Worm (Caenorhabditis elegans) whole organism, L2 larva: ENCODE results near the gene fbxc-20.

Experiments
- Y55F3AM.14 ChIP-seq: fragments of 200-800 bp; sonication (Bioruptor generic); optimal IDR thresholded peaks from 2 replicates; lab custom pipeline; 2018; ENCODE audit warnings: mild to moderate bottlenecking, missing genetic modification characterization, missing compliant biosample characterization
- aly-2 ChIP-seq: fragments of 150-350 bp; optimal IDR thresholded peaks from 2 replicates; lab custom pipeline; 2014; ENCODE audit warnings: missing biosample characterization, missing genetic modification characterization
- blmp-1 ChIP-seq: sonication (generic microtip); optimal IDR thresholded peaks from 2 replicates; lab custom pipeline; 2017; ENCODE audit warnings: missing genetic modification characterization, mild to moderate bottlenecking, missing compliant biosample characterization, antibody characterized with exemption, moderate library complexity; ENCODE audit not compliant: insufficient read depth
- elt-3 ChIP-seq: sonication (generic microtip); optimal IDR thresholded peaks from 2 replicates; lab custom pipeline; 2017; ENCODE audit warnings: missing biosample characterization, missing genetic modification characterization
- fos-1 ChIP-seq: fragments of 150-350 bp; optimal IDR thresholded peaks from 2 replicates; lab custom pipeline; 2014; ENCODE audit warnings: missing biosample characterization, missing genetic modification characterization
- gmeb-1 ChIP-seq: fragments of 150-350 bp; optimal IDR thresholded peaks from 2 replicates; lab custom pipeline; 2014; ENCODE audit warnings: missing biosample characterization, missing genetic modification characterization
- lin-11 ChIP-seq: fragments of 150-350 bp; sonication (generic microtip); optimal IDR thresholded peaks from 2 replicates; lab custom pipeline; 2014; ENCODE audit warnings: missing biosample characterization, missing genetic modification characterization, inconsistent platforms, mixed read lengths
- lin-13 ChIP-seq: fragments of 150-350 bp; optimal IDR thresholded peaks from 2 replicates; lab custom pipeline; 2014; ENCODE audit warnings: missing biosample characterization, missing genetic modification reagents, missing genetic modification characterization
- lin-39 ChIP-seq: fragments of 150-350 bp; optimal IDR thresholded peaks from 2 replicates; lab custom pipeline; 2014; ENCODE audit warnings: missing biosample characterization, missing genetic modification reagents, missing genetic modification characterization
- lsy-2 ChIP-seq, 2 experiments: fragments of 150-350 bp in 1 of 2; sonication (generic microtip) in 1 of 2; optimal IDR thresholded peaks; 2 replicates each; lab custom pipeline; 2014 to 2017; ENCODE audit warnings: missing biosample characterization in 2 of 2, missing genetic modification characterization in 2 of 2
- mab-5 ChIP-seq: fragments of 150-350 bp; optimal IDR thresholded peaks from 2 replicates; lab custom pipeline; 2014; ENCODE audit warnings: missing biosample characterization, missing genetic modification characterization
- nhr-11 ChIP-seq: fragments of 150-350 bp; optimal IDR thresholded peaks from 2 replicates; lab custom pipeline; 2014; ENCODE audit warnings: missing biosample characterization, missing genetic modification characterization
- nhr-21 ChIP-seq: fragments of 150-350 bp; optimal IDR thresholded peaks from 2 replicates; lab custom pipeline; 2014; ENCODE audit warnings: missing biosample characterization, missing genetic modification characterization
- peb-1 ChIP-seq: fragments of 150-350 bp; optimal IDR thresholded peaks from 2 replicates; lab custom pipeline; 2014; ENCODE audit warnings: missing biosample characterization, missing genetic modification characterization
- sem-4 ChIP-seq: fragments of 150-350 bp; optimal IDR thresholded peaks from 2 replicates; lab custom pipeline; 2014; ENCODE audit warnings: missing biosample characterization, missing genetic modification reagents, missing genetic modification characterization
- unc-55 ChIP-seq: fragments of 150-350 bp; sonication (generic microtip); optimal IDR thresholded peaks from 3 replicates; lab custom pipeline; 2014; ENCODE audit warnings: missing biosample characterization, missing genetic modification reagents, missing genetic modification characterization
- zag-1 ChIP-seq: fragments of 150-350 bp; optimal IDR thresholded peaks from 2 replicates; lab custom pipeline; 2014; ENCODE audit warnings: missing biosample characterization, missing genetic modification characterization
- ztf-11 ChIP-seq: sonication (generic microtip); optimal IDR thresholded peaks from 2 replicates; lab custom pipeline; 2017; ENCODE audit warnings: missing biosample characterization, missing genetic modification characterization

Gene fbxc-20

ce11 chrII:2468885-2469284 is 49.9 kb downstream of the fbxc-20 start:
- TF ChIP-seq elt-3 (tag; lab: Kevin White, UChicago), result no peak
- TF ChIP-seq Y55F3AM.14, result no peak
- TF ChIP-seq peb-1, result no peak
- TF ChIP-seq blmp-1 (tag; lab: Kevin White, UChicago), result no peak
- no peak for TF ChIP-seq zag-1
- no peak for TF ChIP-seq aly-2 (tag; lab: Kevin White, UChicago)
- no peak for TF ChIP-seq nhr-21
- no peak for TF ChIP-seq lsy-2 (tag; optimal IDR thresholded peaks at IDR 0.05; lab: Kevin White, UChicago)
- no peak for TF ChIP-seq lin-39 (tag; lab: Kevin White, UChicago)
- no peak for TF ChIP-seq nhr-11 (tag; lab: Kevin White, UChicago)
- no peak for TF ChIP-seq lin-13 (GFP tag; lab: Kevin White, UChicago)
- TF ChIP-seq ztf-11 (tag; lab: Kevin White, UChicago), result no peak
- no peak for TF ChIP-seq gmeb-1
- TF ChIP-seq sem-4 (tag; lab: Kevin White, UChicago), result no peak
- no peak for TF ChIP-seq mab-5
- TF ChIP-seq unc-55, result no peak
- no peak for TF ChIP-seq fos-1 (tag; lab: Kevin White, UChicago)
- no peak for TF ChIP-seq lin-11
